Worm (Caenorhabditis elegans): ENCODE measurements around the gene sdpn-1.

Gene sdpn-1

ce11 chrX:7951578-7951977 lies 46.5 kb downstream of the sdpn-1 start (continued):
- TF ChIP-seq nhr-129 (tag; optimal IDR thresholded peaks at IDR 0.05): peak; percentile 91
- peak; percentile 64 for TF ChIP-seq mab-5 (tag; optimal IDR thresholded peaks at IDR 0.05)

DNA sequence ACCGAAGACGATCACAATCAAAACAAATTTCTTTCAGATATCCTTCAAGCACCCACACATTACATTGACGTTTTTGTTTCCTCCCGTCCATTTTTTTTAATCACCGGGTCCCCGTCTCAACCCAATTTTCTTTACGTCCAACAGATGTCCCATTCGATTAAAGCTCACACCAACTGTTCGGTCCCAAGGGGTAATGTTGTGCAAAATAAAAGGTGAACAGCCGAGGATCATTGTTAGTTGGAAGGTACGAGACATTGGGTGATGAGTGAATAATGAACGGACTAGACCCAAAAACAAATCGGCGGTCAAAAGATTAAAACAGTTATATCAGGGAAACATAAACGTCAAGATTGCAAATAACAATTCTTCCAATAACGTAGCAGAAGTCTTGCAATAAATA lies 52.6 kb downstream of the sdpn-1 start:
- TF ChIP-seq lin-11 (tag; optimal IDR thresholded peaks at IDR 0.05) (no peak), nhr-11 (tag; optimal IDR thresholded peaks at IDR 0.05) (no peak), F13H6.1 (tag; optimal IDR thresholded peaks at IDR 0.05) (peak; percentile 25), nhr-12 (tag; optimal IDR thresholded peaks at IDR 0.05) (no peak)

DNA sequence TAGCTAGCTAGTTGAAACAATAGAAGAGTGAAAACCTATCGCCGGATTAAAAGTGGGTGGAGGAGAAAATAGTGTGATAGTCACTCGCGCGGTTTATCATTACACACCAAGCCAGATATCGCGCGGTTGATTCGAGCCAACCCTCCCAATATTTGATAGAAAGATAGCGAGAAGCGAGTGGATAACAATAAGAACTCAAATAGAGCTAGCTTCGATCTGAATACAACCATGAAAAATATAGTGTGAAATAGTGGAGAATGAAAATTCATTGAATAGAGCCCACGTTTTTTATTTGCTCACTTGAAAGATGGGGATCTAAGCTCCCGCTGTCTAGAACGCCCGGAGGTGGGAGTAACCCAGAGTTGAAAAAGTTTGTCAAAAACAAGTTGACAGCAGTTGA lies 53.0 kb downstream of the sdpn-1 start, which contains the start of gene tnt-3:
Gene tnt-3 (minus strand): TSS at position 101 of the 400 bp plus-strand sequence.
- no peak for TF ChIP-seq gmeb-1 (tag; optimal IDR thresholded peaks at IDR 0.05)
- no peak for TF ChIP-seq nhr-23 (tag; optimal IDR thresholded peaks at IDR 0.05)
- TF ChIP-seq R02D3.7 (tag; optimal IDR thresholded peaks at IDR 0.05): no peak
- TF ChIP-seq skn-1 (tag; optimal IDR thresholded peaks at IDR 0.05): no peak
- no peak for TF ChIP-seq ztf-11 (tag; optimal IDR thresholded peaks at IDR 0.05)
- no peak for TF ChIP-seq egl-27 (tag; optimal IDR thresholded peaks at IDR 0.05)
- TF ChIP-seq lsy-2 (tag; optimal IDR thresholded peaks at IDR 0.05): no peak
- no peak for TF ChIP-seq ama-1 (optimal IDR thresholded peaks at IDR 0.05)
- TF ChIP-seq ztf-4 (tag; optimal IDR thresholded peaks at IDR 0.05): no peak

- no peak for TF ChIP-seq aly-2 (tag; optimal IDR thresholded peaks at IDR 0.05)
- no peak for TF ChIP-seq zag-1 (tag; optimal IDR thresholded peaks at IDR 0.05)
- TF ChIP-seq skn-1 (tag; optimal IDR thresholded peaks at IDR 0.05): no peak
- TF ChIP-seq nhr-10 (tag; optimal IDR thresholded peaks at IDR 0.05): no peak
- no peak for TF ChIP-seq sma-9 (GFP tag; optimal IDR thresholded peaks at IDR 0.05)
- no peak for TF ChIP-seq sma-9 (tag; optimal IDR thresholded peaks at IDR 0.05)
- no peak for TF ChIP-seq sma-3 (GFP tag; optimal IDR thresholded peaks at IDR 0.05)
- TF ChIP-seq crh-2 (tag; optimal IDR thresholded peaks at IDR 0.05): no peak
- TF ChIP-seq gmeb-1 (tag; optimal IDR thresholded peaks at IDR 0.05): no peak
- TF ChIP-seq nhr-11 (tag; optimal IDR thresholded peaks at IDR 0.05): no peak
- TF ChIP-seq egl-27 (tag; optimal IDR thresholded peaks at IDR 0.05): no peak
- no peak for TF ChIP-seq lsy-2 (tag; optimal IDR thresholded peaks at IDR 0.05)
- no peak for TF ChIP-seq nhr-237 (tag; optimal IDR thresholded peaks at IDR 0.05)
- no peak for TF ChIP-seq unc-62 (GFP tag; optimal IDR thresholded peaks at IDR 0.05)
Observed at ce11 chrX:7942675-7943074, 55.4 kb downstream of the sdpn-1 start.
